Fruit fly (Drosophila melanogaster) whole organism, embryonic: Measurements from ENCODE around the gene CG5611.

Source experiments
- Antp ChIP-seq: fragments of 200-800 bp; sonication (Bioruptor generic); optimal IDR thresholded peaks from 3 replicates; lab custom pipeline; 2016; ENCODE audit warnings: missing biosample characterization, missing genetic modification characterization
- Bdp1 ChIP-seq: fragments of 200-800 bp; sonication (Bioruptor generic); optimal IDR thresholded peaks from 3 replicates; lab custom pipeline; 2016; ENCODE audit warnings: missing biosample characterization, missing genetic modification characterization
- CG10543 ChIP-seq: fragments of 200-800 bp; sonication (Bioruptor generic); optimal IDR thresholded peaks from 3 replicates; lab custom pipeline; 2017; ENCODE audit warnings: missing biosample characterization, mild to moderate bottlenecking, missing genetic modification characterization, moderate library complexity
- CG10654 ChIP-seq: fragments of 200-800 bp; sonication (Bioruptor generic); optimal IDR thresholded peaks from 2 replicates; lab custom pipeline; 2016; ENCODE audit warnings: missing biosample characterization, missing genetic modification characterization
- CG12071 ChIP-seq: fragments of 200-800 bp; sonication (Bioruptor generic); optimal IDR thresholded peaks from 3 replicates; lab custom pipeline; 2018; ENCODE audit warnings: missing biosample characterization, mild to moderate bottlenecking, missing genetic modification characterization
- CG12659 ChIP-seq: fragments of 200-800 bp; sonication (Bioruptor generic); optimal IDR thresholded peaks from 3 replicates; lab custom pipeline; 2017; ENCODE audit warnings: mild to moderate bottlenecking, missing biosample characterization, missing genetic modification reagents, missing genetic modification characterization
- CG13624 ChIP-seq: fragments of 200-800 bp; sonication (Bioruptor generic); optimal IDR thresholded peaks from 2 replicates; lab custom pipeline; 2016; ENCODE audit warnings: missing biosample characterization, missing genetic modification characterization
- CG14860 ChIP-seq: fragments of 200-800 bp; sonication (Bioruptor generic); IDR thresholded peaks from 3 replicates; pipeline ENCODE4 v1.3.6; 2022; ENCODE audit warnings: missing biosample characterization, missing genetic modification characterization; ENCODE audit not compliant: partially characterized antibody
- CG1529 ChIP-seq: fragments of 200-800 bp; sonication (Bioruptor generic); optimal IDR thresholded peaks from 3 replicates; lab custom pipeline; 2018; ENCODE audit warnings: missing biosample characterization, missing genetic modification characterization
- CG15601 ChIP-seq: fragments of 200-800 bp; sonication (Bioruptor generic); optimal IDR thresholded peaks from 3 replicates; lab custom pipeline; 2019; ENCODE audit warnings: missing biosample characterization, mild to moderate bottlenecking, missing genetic modification characterization, moderate library complexity
- CG17359 ChIP-seq: fragments of 200-800 bp; sonication (Bioruptor generic); optimal IDR thresholded peaks from 3 replicates; lab custom pipeline; 2018; ENCODE audit warnings: missing biosample characterization, mild to moderate bottlenecking, missing genetic modification characterization, moderate library complexity
- CG17912 ChIP-seq: fragments of 200-800 bp; sonication (Bioruptor generic); optimal IDR thresholded peaks from 2 replicates; lab custom pipeline; 2018; ENCODE audit warnings: missing biosample characterization, mild to moderate bottlenecking, missing genetic modification characterization
- CG2199 ChIP-seq: fragments of 200-800 bp; sonication (Bioruptor generic); IDR thresholded peaks from 3 replicates; pipeline ENCODE4 v1.3.6; 2022; ENCODE audit warnings: missing biosample characterization, missing genetic modification characterization
- CG2202 ChIP-seq: fragments of 200-800 bp; sonication (Bioruptor generic); optimal IDR thresholded peaks from 2 replicates; lab custom pipeline; 2018; ENCODE audit warnings: missing biosample characterization, mild to moderate bottlenecking, missing genetic modification characterization
- CG30431 ChIP-seq: fragments of 200-800 bp; sonication (Bioruptor generic); optimal IDR thresholded peaks from 2 replicates; lab custom pipeline; 2017; ENCODE audit warnings: missing biosample characterization, missing genetic modification characterization
- CG31365 ChIP-seq: fragments of 200-800 bp; sonication (Bioruptor generic); optimal IDR thresholded peaks from 2 replicates; lab custom pipeline; 2018; ENCODE audit warnings: missing biosample characterization, mild to moderate bottlenecking, missing genetic modification characterization
- CG3163 ChIP-seq: fragments of 200-800 bp; sonication (Bioruptor generic); optimal IDR thresholded peaks from 3 replicates; lab custom pipeline; 2016; ENCODE audit warnings: missing biosample characterization, missing genetic modification characterization
- CG42726 ChIP-seq: fragments of 200-800 bp; sonication (Bioruptor generic); IDR thresholded peaks from 2 replicates; pipeline ENCODE4 v1.3.6; 2022; ENCODE audit warnings: missing biosample characterization, missing genetic modification characterization; ENCODE audit not compliant: partially characterized antibody
- CG6254 ChIP-seq: fragments of 200-800 bp; sonication (Bioruptor generic); optimal IDR thresholded peaks from 3 replicates; lab custom pipeline; 2017; ENCODE audit warnings: mild to moderate bottlenecking, missing biosample characterization, missing genetic modification reagents, missing genetic modification characterization
- CG8290 ChIP-seq, 3 experiments: fragments of 200-800 bp; sonication (Bioruptor generic); optimal IDR thresholded peaks; 2 replicates each; lab custom pipeline; 2016 to 2019; ENCODE audit warnings: missing biosample characterization in 3 of 3, missing genetic modification characterization in 3 of 3, mild to moderate bottlenecking in 2 of 3, moderate library complexity in 1 of 3
- CTCF ChIP-seq: fragments of 200-800 bp; sonication (Bioruptor generic); optimal IDR thresholded peaks from 2 replicates; lab custom pipeline; 2017; ENCODE audit warnings: missing biosample characterization, mild to moderate bottlenecking, missing genetic modification characterization, moderate library complexity
- CkIIα-i1 ChIP-seq: fragments of 200-800 bp; sonication (Bioruptor generic); IDR thresholded peaks from 2 replicates; pipeline ENCODE4 v1.3.6; 2022; ENCODE audit warnings: missing biosample characterization, missing genetic modification characterization
- Deaf1 ChIP-seq: fragments of 200-800 bp; optimal IDR thresholded peaks from 3 replicates; lab custom pipeline; 2019; ENCODE audit warnings: missing biosample characterization, mild to moderate bottlenecking, missing genetic modification characterization, moderate library complexity
- Dip3 ChIP-seq: fragments of 200-800 bp; sonication (Bioruptor generic); optimal IDR thresholded peaks from 3 replicates; lab custom pipeline; 2016; ENCODE audit warnings: missing biosample characterization, missing genetic modification characterization
- Elba2 ChIP-seq: fragments of 200-800 bp; sonication (Bioruptor generic); optimal IDR thresholded peaks from 3 replicates; lab custom pipeline; 2016; ENCODE audit warnings: missing biosample characterization, missing genetic modification characterization
- Ets65A ChIP-seq: fragments of 200-800 bp; sonication (Bioruptor generic); peaks from one replicate; lab custom pipeline; 2016; ENCODE audit warnings: missing biosample characterization, missing genetic modification characterization
- HLH3B ChIP-seq: fragments of 200-800 bp; sonication (Bioruptor generic); IDR thresholded peaks from 2 replicates; pipeline ENCODE4 v1.3.6; 2022; ENCODE audit warnings: missing biosample characterization, missing genetic modification characterization
- HmgZ ChIP-seq: fragments of 200-800 bp; sonication (Bioruptor generic); optimal IDR thresholded peaks from 2 replicates; lab custom pipeline; 2018; ENCODE audit warnings: missing biosample characterization, mild to moderate bottlenecking, missing genetic modification characterization
- Lhr ChIP-seq: fragments of 200-800 bp; sonication (Bioruptor generic); optimal IDR thresholded peaks from 3 replicates; lab custom pipeline; 2017; ENCODE audit warnings: mild to moderate bottlenecking, missing biosample characterization, missing genetic modification reagents, missing genetic modification characterization
- Meics ChIP-seq: fragments of 200-800 bp; sonication (Bioruptor generic); optimal IDR thresholded peaks from 2 replicates; lab custom pipeline; 2017; ENCODE audit warnings: missing biosample characterization, mild to moderate bottlenecking, missing genetic modification characterization
- Mrtf ChIP-seq: fragments of 200-800 bp; sonication (Bioruptor generic); IDR thresholded peaks from 3 replicates; pipeline ENCODE4 v1.3.6; 2022; ENCODE audit warnings: missing biosample characterization, missing genetic modification characterization
- Opbp ChIP-seq: fragments of 200-800 bp; sonication (Bioruptor generic); IDR thresholded peaks from 3 replicates; pipeline ENCODE4 v1.3.6; 2022; ENCODE audit warnings: missing biosample characterization, missing genetic modification characterization; ENCODE audit not compliant: partially characterized antibody
- Ssrp ChIP-seq: fragments of 200-800 bp; sonication (Bioruptor generic); optimal IDR thresholded peaks from 2 replicates; lab custom pipeline; 2018; ENCODE audit warnings: missing biosample characterization, mild to moderate bottlenecking, missing genetic modification characterization, moderate library complexity
- amos ChIP-seq: fragments of 200-800 bp; sonication (Bioruptor generic); IDR thresholded peaks from 2 replicates; pipeline ENCODE4 v1.3.6; 2022; ENCODE audit warnings: missing biosample characterization, missing genetic modification characterization; ENCODE audit not compliant: partially characterized antibody
- corto ChIP-seq: fragments of 200-800 bp; sonication (Bioruptor generic); optimal IDR thresholded peaks from 2 replicates; lab custom pipeline; 2016; ENCODE audit warnings: missing biosample characterization, mild to moderate bottlenecking, missing genetic modification characterization, moderate library complexity
- fd64A ChIP-seq: fragments of 200-800 bp; sonication (Bioruptor generic); optimal IDR thresholded peaks from 3 replicates; lab custom pipeline; 2018; ENCODE audit warnings: missing biosample characterization, mild to moderate bottlenecking, missing genetic modification characterization
- grau ChIP-seq: fragments of 200-800 bp; optimal IDR thresholded peaks from 3 replicates; lab custom pipeline; 2019; ENCODE audit warnings: missing biosample characterization, mild to moderate bottlenecking, missing genetic modification characterization, moderate library complexity
- jigr1 ChIP-seq: fragments of 200-800 bp; sonication (Bioruptor generic); IDR thresholded peaks from 3 replicates; pipeline ENCODE4 v1.3.6; 2022; ENCODE audit warnings: missing biosample characterization, missing genetic modification characterization
- kah ChIP-seq: fragments of 200-800 bp; sonication (Bioruptor generic); optimal IDR thresholded peaks from 2 replicates; lab custom pipeline; 2018; ENCODE audit warnings: missing biosample characterization, mild to moderate bottlenecking, missing genetic modification characterization
- mirr ChIP-seq: fragments of 200-800 bp; sonication (Bioruptor generic); optimal IDR thresholded peaks from 3 replicates; lab custom pipeline; 2018; ENCODE audit warnings: missing biosample characterization, mild to moderate bottlenecking, missing genetic modification characterization
- nmo ChIP-seq: fragments of 200-800 bp; sonication (Bioruptor generic); optimal IDR thresholded peaks from 2 replicates; lab custom pipeline; 2018; ENCODE audit warnings: missing biosample characterization, mild to moderate bottlenecking, missing genetic modification characterization, moderate library complexity
- onecut ChIP-seq: fragments of 200-800 bp; sonication (Bioruptor generic); IDR thresholded peaks from 2 replicates; pipeline ENCODE4 v1.3.6; 2022; ENCODE audit warnings: missing biosample characterization, missing genetic modification characterization
- pho ChIP-seq: fragments of 200-800 bp; sonication (Bioruptor generic); optimal IDR thresholded peaks from 2 replicates; lab custom pipeline; 2016; ENCODE audit warnings: missing biosample characterization, missing genetic modification characterization
- ranshi ChIP-seq: fragments of 200-800 bp; sonication (Bioruptor generic); IDR thresholded peaks from 2 replicates; pipeline ENCODE4 v1.3.6; 2022; ENCODE audit warnings: missing biosample characterization, missing genetic modification characterization
- repo ChIP-seq: fragments of 200-800 bp; sonication (Bioruptor generic); optimal IDR thresholded peaks from 2 replicates; lab custom pipeline; 2016; ENCODE audit warnings: missing biosample characterization, missing genetic modification characterization
- schlank ChIP-seq: fragments of 200-800 bp; sonication (Bioruptor generic); optimal IDR thresholded peaks from 2 replicates; lab custom pipeline; 2018; ENCODE audit warnings: missing biosample characterization, mild to moderate bottlenecking, missing genetic modification characterization
- stwl ChIP-seq: fragments of 200-800 bp; sonication (Bioruptor generic); optimal IDR thresholded peaks from 3 replicates; lab custom pipeline; 2018; ENCODE audit warnings: missing biosample characterization, mild to moderate bottlenecking, missing genetic modification characterization, moderate library complexity
- wdn ChIP-seq: fragments of 200-800 bp; sonication (Bioruptor generic); IDR thresholded peaks from 2 replicates; pipeline ENCODE4 v1.3.6; 2022; ENCODE audit warnings: missing biosample characterization, missing genetic modification characterization
- yki ChIP-seq: fragments of >200 bp; optimal IDR thresholded peaks from 3 replicates; lab custom pipeline; 2018

Gene CG5611

dm6 chr3R:27652156-27652810 is 16.4 kb upstream of the CG5611 start, which contains the start of gene RpS10a (continued):
- TF ChIP-seq nmo (peak; percentile 8), CG14860 (GFP tag; lab: Robert Waterston, UW) (0 out of 3 replicates have a peak, but pooled peaks have one; percentile 27), CG15601 (tag; lab: Kevin White, UChicago) (no peak), CG13624 (GFP tag; lab: Kevin White, UChicago) (peak; percentile 47), CG12071 (GFP tag; lab: Kevin White, UChicago) (no peak), CG42726 (peak; percentile 43; the same call in 1 of the 2 replicates), CG6254 (GFP tag; lab: Kevin White, UChicago) (no peak), Opbp (GFP tag; lab: Robert Waterston, UW) (peak; percentile 57; the same call in 2 of the 3 replicates), amos (GFP tag; lab: Robert Waterston, UW) (no peak), HLH3B (GFP tag; lab: Robert Waterston, UW) (no peak), repo (no peak), onecut (GFP tag; lab: Robert Waterston, UW) (peak; percentile 91), fd64A (GFP tag; lab: Kevin White, UChicago) (no peak), CG30431 (GFP tag; lab: Kevin White, UChicago) (no peak), grau (tag; lab: Kevin White, UChicago) (peak; percentile 12)

DNA sequence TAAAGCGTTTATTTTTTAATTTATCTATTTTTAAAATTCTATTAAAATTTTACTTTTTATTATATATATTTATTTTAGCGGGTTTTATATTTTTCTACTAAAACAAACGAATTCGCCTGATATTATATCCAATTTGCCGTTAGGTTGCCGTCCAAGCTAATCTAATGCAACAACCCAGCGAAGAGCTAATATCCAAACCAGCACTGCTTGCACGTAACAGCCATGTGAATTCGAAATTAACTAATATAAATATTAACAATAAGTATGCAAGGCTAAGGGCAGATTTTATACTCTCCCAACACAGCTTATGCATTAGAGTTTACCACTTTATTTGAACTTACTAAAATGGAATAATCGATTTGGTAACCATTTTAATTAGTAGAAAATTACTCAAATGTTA is 15.8 kb upstream of the CG5611 start:
- peak; percentile 9 for TF ChIP-seq Elba2 (GFP tag; lab: Kevin White, UChicago)
- no peak for TF ChIP-seq mirr (GFP tag; lab: Kevin White, UChicago)
- TF ChIP-seq Bdp1 (GFP tag; lab: Kevin White, UChicago) = no peak
- no peak for TF ChIP-seq Mrtf (GFP tag; lab: Robert Waterston, UW)
- TF ChIP-seq wdn = no peak
- peak; percentile 32 for TF ChIP-seq Lhr (GFP tag; lab: Kevin White, UChicago)
- no peak for TF ChIP-seq Meics (GFP tag; lab: Kevin White, UChicago)
- TF ChIP-seq CG17912 (GFP tag; lab: Kevin White, UChicago) = no peak
- TF ChIP-seq HmgZ (tag; lab: Kevin White, UChicago) = peak; percentile 18
- no peak for TF ChIP-seq schlank
- no peak for TF ChIP-seq CG2202 (tag; lab: Kevin White, UChicago)
- TF ChIP-seq Opbp (GFP tag; lab: Robert Waterston, UW) = peak; percentile 32; the same call in 1 of the 3 replicates
- TF ChIP-seq Ets65A (GFP tag; lab: Kevin White, UChicago) = peak; percentile 68
- TF ChIP-seq CG10543 = no peak
- TF ChIP-seq jigr1 = no peak
- TF ChIP-seq pho (GFP tag; lab: Kevin White, UChicago) = no peak
- TF ChIP-seq CG2199 (GFP tag; lab: Robert Waterston, UW) = peak; percentile 29; the same call in 1 of the 3 replicates
- no peak for TF ChIP-seq CG3163 (GFP tag; lab: Kevin White, UChicago)
- TF ChIP-seq CTCF (GFP tag; lab: Kevin White, UChicago) = peak; percentile 63
- no peak for TF ChIP-seq CG8290 (GFP tag; optimal IDR thresholded peaks at IDR 0.05; lab: Kevin White, UChicago)
- peak in 1 of 2 experiments; percentile 67 for TF ChIP-seq CG8290 (tag; optimal IDR thresholded peaks at IDR 0.05; lab: Kevin White, UChicago)
- TF ChIP-seq corto (GFP tag; lab: Kevin White, UChicago) = no peak
- peak; percentile 7 for TF ChIP-seq CG12659 (GFP tag; lab: Kevin White, UChicago)
- TF ChIP-seq Deaf1 (tag; lab: Kevin White, UChicago) = no peak
- TF ChIP-seq Ssrp = no peak
- no peak for TF ChIP-seq CkIIα-i1 (GFP tag; lab: Robert Waterston, UW)
- TF ChIP-seq Antp = no peak
- peak; percentile 95 for TF ChIP-seq CG31365
- TF ChIP-seq ranshi (GFP tag; lab: Robert Waterston, UW) = no peak
- TF ChIP-seq yki = no peak
- no peak for TF ChIP-seq CG1529
- TF ChIP-seq kah (GFP tag; lab: Kevin White, UChicago) = no peak
- TF ChIP-seq stwl (tag; lab: Kevin White, UChicago) = peak; percentile 28
- no peak for TF ChIP-seq CG10654
- no peak for TF ChIP-seq Dip3 (GFP tag; lab: Kevin White, UChicago)
- TF ChIP-seq CG17359 (tag; lab: Kevin White, UChicago) = no peak
